Fruit fly (Drosophila melanogaster): ENCODE data around the gene ssp2.

Gene ssp2

dm6 chr3L:13928769-13929594 is 36.0 kb upstream of the ssp2 start, which contains the start of the genes CG8833 and DCTN1-p150 (continued):
- TF ChIP-seq CG33557 (GFP tag; optimal IDR thresholded peaks at IDR 0.05) (no peak), fd96Cb (tag; optimal IDR thresholded peaks at IDR 0.05) (no peak), CG4617 (GFP tag; optimal IDR thresholded peaks at IDR 0.05; ENCODE audit: borderline replicate concordance) (peak; percentile 71), cato (GFP tag; optimal IDR thresholded peaks at IDR 0.05; ENCODE audit: borderline replicate concordance) (peak; percentile 14), maf-S (GFP tag; optimal IDR thresholded peaks at IDR 0.05) (no peak), Max (GFP tag; optimal IDR thresholded peaks at IDR 0.05) (no peak), Bgb (GFP tag; IDR thresholded peaks at IDR 0.05; ENCODE audit: partially characterized antibody) (peak; percentile 47), ssp (GFP tag; IDR thresholded peaks at IDR 0.05) (no peak), HLH54F (GFP tag; optimal IDR thresholded peaks at IDR 0.05) (peak; percentile 50), sc (optimal IDR thresholded peaks at IDR 0.05) (no peak), sc (GFP tag; optimal IDR thresholded peaks at IDR 0.05) (no peak), CG11247 (GFP tag; IDR thresholded peaks at IDR 0.05) (no peak), Xrp1 (GFP tag; IDR thresholded peaks at IDR 0.05) (0 out of 2 replicates have a peak, but pooled peaks have one; percentile 16), Optix (GFP tag; IDR thresholded peaks at IDR 0.05) (no peak), sqz (GFP tag; optimal IDR thresholded peaks at IDR 0.05) (no peak), NK7.1 (GFP tag; optimal IDR thresholded peaks at IDR 0.05) (no peak), hbn (GFP tag; IDR thresholded peaks at IDR 0.05; ENCODE audit: partially characterized antibody) (peak; percentile 22; the same call in 1 of the 2 replicates), mam (GFP tag; optimal IDR thresholded peaks at IDR 0.05) (peak; percentile 58), chinmo (GFP tag; IDR thresholded peaks at IDR 0.05; ENCODE audit: partially characterized antibody) (no peak), nmo (GFP tag; optimal IDR thresholded peaks at IDR 0.05) (peak; percentile 67), PHDP (tag; optimal IDR thresholded peaks at IDR 0.05) (peak; percentile 31), mirr (GFP tag; optimal IDR thresholded peaks at IDR 0.05) (no peak), Xbp1 (GFP tag; optimal IDR thresholded peaks at IDR 0.05) (peak; percentile 73), Bteb2 (GFP tag; optimal IDR thresholded peaks at IDR 0.05) (no peak), Hsf (GFP tag; optimal IDR thresholded peaks at IDR 0.05) (peak; percentile 44), CG13894 (tag; optimal IDR thresholded peaks at IDR 0.05) (no peak), Atf-2 (GFP tag; optimal IDR thresholded peaks at IDR 0.05) (peak; percentile 8), vfl (GFP tag; optimal IDR thresholded peaks at IDR 0.05) (no peak), CG42726 (GFP tag; IDR thresholded peaks at IDR 0.05; ENCODE audit: partially characterized antibody) (no peak), CG18262 (tag; optimal IDR thresholded peaks at IDR 0.05) (peak; percentile 53), CoRest (tag; optimal IDR thresholded peaks at IDR 0.05) (peak; percentile 71), CG4730 (GFP tag; IDR thresholded peaks at IDR 0.05) (no peak), z (GFP tag; IDR thresholded peaks at IDR 0.05) (no peak), CG34376 (GFP tag; optimal IDR thresholded peaks at IDR 0.05) (no peak), nerfin-1 (tag; optimal IDR thresholded peaks at IDR 0.05) (no peak), CG17612 (GFP tag; IDR thresholded peaks at IDR 0.05) (no peak), al (GFP tag; IDR thresholded peaks at IDR 0.05) (no peak; the same call in 1 of the 2 replicates), yki (optimal IDR thresholded peaks at IDR 0.05) (no peak), NfI (GFP tag; optimal IDR thresholded peaks at IDR 0.05) (peak; percentile 32), gcm2 (GFP tag; optimal IDR thresholded peaks at IDR 0.05) (no peak), CG7556 (GFP tag; optimal IDR thresholded peaks at IDR 0.05) (peak; percentile 20), Sox100B (GFP tag; optimal IDR thresholded peaks at IDR 0.05) (no peak), Lpt (GFP tag; optimal IDR thresholded peaks at IDR 0.05) (no peak), CG6689 (GFP tag; IDR thresholded peaks at IDR 0.05) (peak; percentile 10; the same call in 1 of the 2 replicates), Poxn (GFP tag; IDR thresholded peaks at IDR 0.05) (no peak), CG17186 (GFP tag; optimal IDR thresholded peaks at IDR 0.05) (no peak), CG4854 (GFP tag; optimal IDR thresholded peaks at IDR 0.05) (no peak), ato (GFP tag; IDR thresholded peaks at IDR 0.05; ENCODE audit: partially characterized antibody) (0 out of 2 replicates have a peak, but pooled peaks have one; percentile 16), sisA (GFP tag; IDR thresholded peaks at IDR 0.05) (peak; percentile 29; the same call in 1 of the 2 replicates)
